Worm (Caenorhabditis elegans) whole organism, L2 larva: ENCODE results near the gene atx-2.

Experiments
- R02D3.7 ChIP-seq: fragments of 150-350 bp; optimal IDR thresholded peaks from 2 replicates; lab custom pipeline; 2014; ENCODE audit warnings: missing biosample characterization, missing genetic modification characterization
- ceh-82 ChIP-seq: fragments of 150-350 bp; optimal IDR thresholded peaks from 2 replicates; lab custom pipeline; 2014; ENCODE audit warnings: missing biosample characterization, missing genetic modification characterization
- lin-13 ChIP-seq: fragments of 150-350 bp; optimal IDR thresholded peaks from 2 replicates; lab custom pipeline; 2014; ENCODE audit warnings: missing biosample characterization, missing genetic modification reagents, missing genetic modification characterization
- nhr-11 ChIP-seq: fragments of 150-350 bp; optimal IDR thresholded peaks from 2 replicates; lab custom pipeline; 2014; ENCODE audit warnings: missing biosample characterization, missing genetic modification characterization
- nhr-23 ChIP-seq: fragments of 150-350 bp; optimal IDR thresholded peaks from 2 replicates; lab custom pipeline; 2014; ENCODE audit warnings: missing biosample characterization, missing genetic modification reagents, missing genetic modification characterization
- unc-55 ChIP-seq: fragments of 150-350 bp; sonication (generic microtip); optimal IDR thresholded peaks from 3 replicates; lab custom pipeline; 2014; ENCODE audit warnings: missing biosample characterization, missing genetic modification reagents, missing genetic modification characterization

- peak; percentile 82 for TF ChIP-seq lin-13 (GFP tag; lab: Kevin White, UChicago)
- no peak for TF ChIP-seq ceh-82 (tag; lab: Kevin White, UChicago)
- TF ChIP-seq nhr-23, result no peak
- TF ChIP-seq R02D3.7 (tag; lab: Kevin White, UChicago), result peak; percentile 23
- TF ChIP-seq nhr-11 (tag; lab: Kevin White, UChicago), result peak; percentile 1
- TF ChIP-seq unc-55 (GFP tag; lab: Kevin White, UChicago), result peak; percentile 91
Measured at ce11 chrIII:10461164-10461546, at the start of gene atx-2.
